Fruit fly (Drosophila melanogaster): ENCODE data around the gene CG11378.

The CG11378 gene

dm6 chrX:1134053-1135005 is 36.3 kb upstream of the CG11378 start, which contains the start of gene CG3655:
Gene CG3655 (minus strand): TSS chrX:1134896.
- no peak for TF ChIP-seq Pif1A (GFP tag; optimal IDR thresholded peaks at IDR 0.05)
- no peak for TF ChIP-seq CG12605 (GFP tag; IDR thresholded peaks at IDR 0.05)
- TF ChIP-seq Ets98B (GFP tag; IDR thresholded peaks at IDR 0.05) = no peak
- no peak for TF ChIP-seq CG32121 (GFP tag; IDR thresholded peaks at IDR 0.05)
- no peak for TF ChIP-seq D1 (tag; optimal IDR thresholded peaks at IDR 0.05)
- no peak for TF ChIP-seq CG8159 (tag; optimal IDR thresholded peaks at IDR 0.05)
- TF ChIP-seq gl (tag; optimal IDR thresholded peaks at IDR 0.05) = no peak
- TF ChIP-seq CG8301 (tag; optimal IDR thresholded peaks at IDR 0.05) = no peak
- no peak for TF ChIP-seq EcR (GFP tag; optimal IDR thresholded peaks at IDR 0.05)
- no peak for TF ChIP-seq rn (GFP tag; IDR thresholded peaks at IDR 0.05)
- no peak for TF ChIP-seq CG15710 (tag; optimal IDR thresholded peaks at IDR 0.05)
- TF ChIP-seq CG9948 (tag; optimal IDR thresholded peaks at IDR 0.05) = no peak
- no peak for TF ChIP-seq Pif1B (GFP tag; optimal IDR thresholded peaks at IDR 0.05)
- TF ChIP-seq CG13204 (GFP tag; optimal IDR thresholded peaks at IDR 0.05) = no peak
- no peak for TF ChIP-seq CG14655 (GFP tag; optimal IDR thresholded peaks at IDR 0.05)

- TF ChIP-seq CG17806 (tag; optimal IDR thresholded peaks at IDR 0.05) (peak; percentile 10), CG32121 (GFP tag; IDR thresholded peaks at IDR 0.05) (0 out of 2 replicates have a peak, but pooled peaks have one; percentile 12), D1 (tag; optimal IDR thresholded peaks at IDR 0.05) (no peak), CG9948 (tag; optimal IDR thresholded peaks at IDR 0.05) (peak; percentile 5), gl (tag; optimal IDR thresholded peaks at IDR 0.05) (no peak), CG10348 (GFP tag; IDR thresholded peaks at IDR 0.05) (no peak), rn (GFP tag; IDR thresholded peaks at IDR 0.05) (no peak), CG13204 (GFP tag; optimal IDR thresholded peaks at IDR 0.05) (no peak), CG4496 (GFP tag; IDR thresholded peaks at IDR 0.05) (peak; percentile 43; the same call in 1 of the 3 replicates), Pif1A (GFP tag; optimal IDR thresholded peaks at IDR 0.05) (peak; percentile 26), CG14655 (GFP tag; optimal IDR thresholded peaks at IDR 0.05) (peak; percentile 39), Snoo (tag; optimal IDR thresholded peaks at IDR 0.05) (no peak), CG15710 (tag; optimal IDR thresholded peaks at IDR 0.05) (no peak), CG34367 (tag; optimal IDR thresholded peaks at IDR 0.05) (no peak), CG8301 (tag; optimal IDR thresholded peaks at IDR 0.05) (peak; percentile 25), CG12605 (GFP tag; IDR thresholded peaks at IDR 0.05) (no peak), EcR (GFP tag; optimal IDR thresholded peaks at IDR 0.05) (no peak), Pif1B (GFP tag; optimal IDR thresholded peaks at IDR 0.05) (peak; percentile 15), fd96Ca (GFP tag; IDR thresholded peaks at IDR 0.05) (peak; percentile 49; the same call in 1 of the 3 replicates), CG8159 (tag; optimal IDR thresholded peaks at IDR 0.05) (peak; percentile 35), Ets98B (GFP tag; IDR thresholded peaks at IDR 0.05) (no peak)
Measured at dm6 chrX:1135006-1135376, 35.6 kb upstream of the CG11378 start.

- TF ChIP-seq CG10348 (GFP tag; IDR thresholded peaks at IDR 0.05) = no peak
- no peak for TF ChIP-seq CG13204 (GFP tag; optimal IDR thresholded peaks at IDR 0.05)
- TF ChIP-seq Pif1A (GFP tag; optimal IDR thresholded peaks at IDR 0.05) = no peak
- no peak for TF ChIP-seq gl (tag; optimal IDR thresholded peaks at IDR 0.05)
- no peak for TF ChIP-seq CG12605 (GFP tag; IDR thresholded peaks at IDR 0.05)
Measured at dm6 chrX:1142567-1143347, 27.9 kb upstream of the CG11378 start.

- no peak for TF ChIP-seq Ets98B (GFP tag; IDR thresholded peaks at IDR 0.05)
- no peak for TF ChIP-seq Pif1B (GFP tag; optimal IDR thresholded peaks at IDR 0.05)
- TF ChIP-seq gl (tag; optimal IDR thresholded peaks at IDR 0.05) = no peak
- TF ChIP-seq CG17806 (tag; optimal IDR thresholded peaks at IDR 0.05) = no peak
- no peak for TF ChIP-seq CG34367 (tag; optimal IDR thresholded peaks at IDR 0.05)
- no peak for TF ChIP-seq CG4496 (GFP tag; IDR thresholded peaks at IDR 0.05)
- no peak for TF ChIP-seq CG13204 (GFP tag; optimal IDR thresholded peaks at IDR 0.05)
- TF ChIP-seq CG32121 (GFP tag; IDR thresholded peaks at IDR 0.05) = no peak
- TF ChIP-seq fd96Ca (GFP tag; IDR thresholded peaks at IDR 0.05) = no peak
- no peak for TF ChIP-seq EcR (GFP tag; optimal IDR thresholded peaks at IDR 0.05)
Measured at dm6 chrX:1145344-1145743, 25.3 kb upstream of the CG11378 start, which contains the start of gene CG14628. Gene CG14628 (plus strand): TSS chrX:1145644.

- TF ChIP-seq Pif1B (GFP tag; optimal IDR thresholded peaks at IDR 0.05) (no peak), CG8301 (tag; optimal IDR thresholded peaks at IDR 0.05) (no peak), CG4496 (GFP tag; IDR thresholded peaks at IDR 0.05) (peak; percentile 16; the same call in 1 of the 3 replicates), CG15710 (tag; optimal IDR thresholded peaks at IDR 0.05) (no peak), CG14655 (GFP tag; optimal IDR thresholded peaks at IDR 0.05) (no peak)
Measured at dm6 chrX:1161913-1162439, 8.7 kb upstream of the CG11378 start, which contains the start of gene eIF4E7. Gene eIF4E7 (minus strand): TSS chrX:1162389.
